Worm (Caenorhabditis elegans) whole organism, dauer: ENCODE results near the gene Y54G2A.37.
"Not testable (repeated sequence)": the region's sequence is repeated elsewhere in the genome, so short reads cannot be mapped to it uniquely, and the experiment has no call there.

Experiments used
- unc-62 ChIP-seq: sonication (generic microtip); optimal IDR thresholded peaks from 2 replicates; lab custom pipeline; 2017; ENCODE audit warnings: missing biosample characterization, missing genetic modification reagents, missing genetic modification characterization

Y54G2A.37 gene

DNA sequence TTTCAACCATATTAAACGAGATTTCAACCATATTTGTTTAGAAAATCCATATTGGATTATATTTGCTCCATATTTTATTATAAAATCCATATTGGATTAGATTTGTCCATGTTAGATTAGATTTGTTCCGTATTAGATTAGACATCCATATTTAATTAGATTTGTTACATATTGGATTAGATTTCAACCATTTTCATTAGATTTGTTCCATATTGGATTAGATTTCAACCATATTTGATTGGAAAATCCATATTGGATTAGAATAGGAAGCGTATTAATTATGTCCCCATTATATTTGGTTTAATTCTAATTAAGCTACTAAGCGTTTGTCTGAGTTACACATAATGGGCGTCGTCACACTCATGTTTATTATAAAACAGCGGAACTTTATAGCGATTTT, 18.9 kb upstream of the Y54G2A.37 start, which contains the start of gene Y54G2A.44:
Y54G2A.44 (plus strand) TSS at position 301 of the 400 bp plus-strand sequence.
- TF ChIP-seq unc-62 (GFP tag; lab: Kevin White, UChicago) = not testable (repeated sequence)

ce11 chrIV:2802193-2802592, 18.3 kb upstream of the Y54G2A.37 start:
- TF ChIP-seq unc-62 (GFP tag; lab: Kevin White, UChicago) = no peak

DNA sequence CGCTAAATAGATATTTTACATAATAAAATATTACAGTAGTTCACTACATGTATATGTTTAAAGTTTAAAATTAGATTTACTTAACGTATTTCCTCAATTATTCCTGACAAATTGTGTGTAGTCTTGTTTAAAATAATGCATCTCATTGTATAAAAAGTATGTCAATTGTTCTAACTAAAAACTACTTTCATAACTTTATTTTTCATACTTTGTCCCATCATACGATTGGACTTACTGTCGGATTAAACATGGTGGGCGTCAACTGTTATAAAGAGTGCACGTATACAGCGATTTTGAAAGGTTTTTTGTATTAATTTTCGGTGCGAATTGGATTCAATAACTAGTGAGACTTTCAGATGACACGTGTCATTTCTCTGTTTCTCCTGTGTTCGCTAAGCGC, 16.9 kb upstream of the Y54G2A.37 start, which contains the start of gene Y54G2A.32:
Y54G2A.32 (plus strand) TSS at position 301 of the 400 bp plus-strand sequence.
- no peak for TF ChIP-seq unc-62 (GFP tag; lab: Kevin White, UChicago)

ce11 chrIV:2805525-2805924, 15.0 kb upstream of the Y54G2A.37 start, which contains the start of gene Y54G2A.45:
TSS of gene Y54G2A.45 (plus strand) at chrIV:2805857.
- TF ChIP-seq unc-62 (GFP tag; lab: Kevin White, UChicago) = no peak

ce11 chrIV:2808154-2808553, 12.4 kb upstream of the Y54G2A.37 start:
- no peak for TF ChIP-seq unc-62 (GFP tag; lab: Kevin White, UChicago)

ce11 chrIV:2809208-2809607, 11.3 kb upstream of the Y54G2A.37 start, which contains the start of gene Y54G2A.76:
TSS of gene Y54G2A.76 (plus strand) at chrIV:2809410.
- TF ChIP-seq unc-62 (GFP tag; lab: Kevin White, UChicago) = no peak

ce11 chrIV:2817038-2817437, 3.5 kb upstream of the Y54G2A.37 start:
- TF ChIP-seq unc-62 (GFP tag; lab: Kevin White, UChicago) = no peak

DNA sequence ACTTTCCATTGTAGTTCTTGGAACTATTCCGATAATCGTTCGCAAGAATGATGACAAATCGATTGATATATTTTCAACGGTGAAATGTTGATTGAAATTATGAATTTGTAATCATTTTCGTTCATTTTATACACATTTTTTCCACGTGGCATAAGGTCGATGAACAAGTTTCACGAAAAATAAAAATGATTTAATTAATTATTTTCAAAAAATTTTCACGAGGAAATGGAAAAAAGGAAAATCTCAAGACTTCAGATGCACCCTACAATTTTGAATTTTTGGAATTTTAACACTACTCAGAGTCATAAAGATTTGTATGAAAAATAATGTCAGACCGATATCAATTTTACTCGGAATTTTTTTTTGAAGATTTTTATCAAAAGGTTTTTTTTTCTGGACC, 875 bp upstream of the Y54G2A.37 start, which contains the start of gene Y54G2A.13:
Y54G2A.13 (minus strand) TSS at position 101 of the 400 bp plus-strand sequence.
- TF ChIP-seq unc-62 (GFP tag; lab: Kevin White, UChicago) = no peak

- no peak for TF ChIP-seq unc-62 (GFP tag; lab: Kevin White, UChicago)
Observed at ce11 chrIV:2823446-2823845, 2.9 kb downstream of the Y54G2A.37 start, which contains the start of gene clec-80. TSS of gene clec-80 (plus strand) at chrIV:2823746.

ce11 chrIV:2825460-2826103, 5.1 kb downstream of the Y54G2A.37 start:
- TF ChIP-seq unc-62 (GFP tag; lab: Kevin White, UChicago) = no peak

DNA sequence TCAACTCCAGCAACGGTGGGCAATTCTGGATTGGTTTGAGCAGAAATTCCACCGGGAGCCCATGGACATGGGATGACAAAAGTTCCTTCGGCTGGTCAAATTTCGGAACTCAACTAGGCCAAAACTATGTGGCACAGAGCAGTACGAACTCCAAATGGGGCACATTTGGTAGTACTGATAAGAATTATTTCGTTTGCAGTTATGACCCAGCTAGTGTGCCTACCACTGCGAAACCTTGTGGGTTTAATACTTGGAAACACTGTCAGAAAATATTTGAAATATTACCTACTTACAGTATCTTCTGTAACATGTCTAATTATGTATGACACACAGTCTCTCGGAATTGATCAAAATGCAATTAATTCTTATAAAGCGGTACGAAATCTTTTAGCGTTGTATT, 5.8 kb downstream of the Y54G2A.37 start:
- no peak for TF ChIP-seq unc-62 (GFP tag; lab: Kevin White, UChicago)

DNA sequence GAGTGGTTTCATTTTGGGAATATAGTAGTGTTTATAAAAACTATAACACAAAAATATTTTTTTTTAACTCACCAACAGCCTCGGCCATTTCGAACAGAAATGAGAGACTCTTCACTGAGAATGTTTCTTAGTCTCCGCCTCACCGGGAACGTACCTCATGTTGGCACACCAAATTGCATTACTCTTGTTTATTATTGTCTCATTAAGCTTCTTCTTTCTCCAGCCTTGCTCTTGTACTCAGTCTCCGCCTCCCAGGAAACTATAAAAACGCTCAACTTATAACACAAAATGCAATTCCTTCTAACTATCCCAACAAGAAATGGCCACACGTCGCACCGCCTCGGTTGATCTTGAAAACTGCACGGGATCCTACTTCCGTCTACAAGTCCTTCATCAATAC, 12.1 kb downstream of the Y54G2A.37 start, which contains the start of the genes Y54G2A.48 and pudl-1:
Y54G2A.48 (minus strand) TSS at position 101 of the 400 bp plus-strand sequence.
pudl-1 (plus strand) TSS at position 320 of the 400 bp plus-strand sequence.
- no peak for TF ChIP-seq unc-62 (GFP tag; lab: Kevin White, UChicago)

DNA sequence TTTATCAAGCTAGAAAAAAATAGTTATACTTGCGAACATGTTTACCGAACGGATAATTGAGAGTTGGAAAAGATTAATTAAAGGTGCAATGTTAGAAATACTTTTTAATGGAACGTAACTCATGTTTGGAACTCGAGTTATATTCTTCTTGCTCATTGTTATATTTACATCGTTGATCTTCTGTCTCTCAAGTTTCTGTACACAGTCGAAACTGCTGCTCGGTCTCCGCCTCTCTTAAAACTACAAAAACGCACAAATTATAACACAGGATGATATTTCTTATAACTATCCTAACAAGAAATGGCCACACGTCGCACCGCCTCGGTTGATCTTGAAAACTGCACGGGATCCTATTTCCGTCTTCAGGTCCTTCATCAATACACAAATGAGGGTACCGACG, 14.0 kb downstream of the Y54G2A.37 start, which contains the start of gene pudl-2:
pudl-2 (plus strand) TSS at position 301 of the 400 bp plus-strand sequence.
- TF ChIP-seq unc-62 (GFP tag; lab: Kevin White, UChicago) = no peak

DNA sequence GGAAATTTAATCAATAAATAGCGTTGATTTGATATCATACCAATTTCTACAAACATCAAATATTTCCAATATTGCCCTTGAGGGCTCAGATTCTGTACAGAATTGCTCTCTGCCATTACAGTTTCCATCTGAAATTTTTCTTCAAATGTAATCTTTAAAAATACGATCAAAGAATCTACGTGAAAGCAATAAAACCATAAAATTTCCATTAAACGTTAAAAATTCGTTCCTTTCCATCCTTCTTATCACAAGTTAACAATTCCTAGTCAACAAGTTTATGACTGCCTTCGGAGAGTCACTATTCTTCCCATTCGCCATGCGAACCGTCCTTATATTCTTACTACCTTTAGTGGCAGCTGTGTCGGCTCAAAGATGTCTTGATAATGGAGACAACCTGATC, 14.9 kb downstream of the Y54G2A.37 start, which contains the start of gene clec-82:
clec-82 (plus strand) TSS at position 301 of the 400 bp plus-strand sequence.
- TF ChIP-seq unc-62 (GFP tag; lab: Kevin White, UChicago) = no peak

ce11 chrIV:2838308-2838707, 17.8 kb downstream of the Y54G2A.37 start, which contains the start of gene Y54G2A.7:
TSS of gene Y54G2A.7 (plus strand) at chrIV:2838608.
- no peak for TF ChIP-seq unc-62 (GFP tag; lab: Kevin White, UChicago)

- no peak for TF ChIP-seq unc-62 (GFP tag; lab: Kevin White, UChicago)
Observed at ce11 chrIV:2841260-2841659, 20.8 kb downstream of the Y54G2A.37 start, which contains the start of gene clec-83. TSS of gene clec-83 (minus strand) at chrIV:2841472.
